Worm (Caenorhabditis elegans) whole organism, late embryonic: ENCODE data around the gene srh-180.
A peak's percentile ranks its signal among the peaks of the same experiment; 100 is the strongest.

ENCODE experiments used
- C08G9.2 ChIP-seq: sonication (generic microtip); optimal IDR thresholded peaks from 2 replicates; lab custom pipeline; 2016; ENCODE audit warnings: mild to moderate bottlenecking, missing genetic modification characterization, moderate library complexity, missing compliant biosample characterization
- C38D4.7 ChIP-seq: fragments of 200-800 bp; sonication (Bioruptor generic); optimal IDR thresholded peaks from 2 replicates; lab custom pipeline; 2018; ENCODE audit warnings: mild to moderate bottlenecking, missing genetic modification characterization, moderate library complexity, missing compliant biosample characterization
- F13H6.1 ChIP-seq: sonication (generic microtip); optimal IDR thresholded peaks from 2 replicates; lab custom pipeline; 2016; ENCODE audit warnings: missing genetic modification characterization, missing compliant biosample characterization
- K02D7.2 ChIP-seq: sonication (generic microtip); optimal IDR thresholded peaks from 2 replicates; lab custom pipeline; 2017; ENCODE audit warnings: mild to moderate bottlenecking, missing genetic modification characterization, missing compliant biosample characterization
- K09A11.1 ChIP-seq: sonication (generic microtip); optimal IDR thresholded peaks from 2 replicates; lab custom pipeline; 2017; ENCODE audit warnings: antibody characterized with exemption, mild to moderate bottlenecking, missing genetic modification characterization, missing compliant biosample characterization; ENCODE audit not compliant: insufficient read depth
- ama-1 ChIP-seq: fragments of 150-350 bp; optimal IDR thresholded peaks from 2 replicates; lab custom pipeline; 2014
- ceh-18 ChIP-seq: sonication (generic microtip); optimal IDR thresholded peaks from 2 replicates; lab custom pipeline; 2016; ENCODE audit warnings: missing genetic modification characterization, missing compliant biosample characterization
- ceh-19 ChIP-seq: fragments of 200-800 bp; sonication (Bioruptor generic); optimal IDR thresholded peaks from 2 replicates; lab custom pipeline; 2018; ENCODE audit warnings: mild to moderate bottlenecking, missing genetic modification characterization, missing compliant biosample characterization
- ceh-22 ChIP-seq: sonication (generic microtip); optimal IDR thresholded peaks from 2 replicates; lab custom pipeline; 2017; ENCODE audit warnings: missing biosample characterization, missing genetic modification characterization
- ceh-24 ChIP-seq: sonication (generic microtip); optimal IDR thresholded peaks from 2 replicates; lab custom pipeline; 2016; ENCODE audit warnings: mild to moderate bottlenecking, missing genetic modification characterization, missing compliant biosample characterization
- ceh-48 ChIP-seq: sonication (generic microtip); optimal IDR thresholded peaks from 2 replicates; lab custom pipeline; 2016; ENCODE audit warnings: missing genetic modification characterization, inconsistent platforms, missing compliant biosample characterization
- ceh-9 ChIP-seq: sonication (generic microtip); optimal IDR thresholded peaks from 2 replicates; lab custom pipeline; 2016; ENCODE audit warnings: mild to moderate bottlenecking, missing genetic modification characterization, inconsistent platforms, missing compliant biosample characterization
- che-1 ChIP-seq: sonication (generic microtip); optimal IDR thresholded peaks from 2 replicates; lab custom pipeline; 2016; ENCODE audit warnings: mild to moderate bottlenecking, missing genetic modification characterization, missing compliant biosample characterization
- dmd-4 ChIP-seq: sonication (generic microtip); optimal IDR thresholded peaks from 2 replicates; lab custom pipeline; 2016; ENCODE audit warnings: borderline replicate concordance, missing genetic modification characterization, missing compliant biosample characterization
- dve-1 ChIP-seq: sonication (generic microtip); optimal IDR thresholded peaks from 2 replicates; lab custom pipeline; 2017; ENCODE audit warnings: antibody characterized with exemption, mild to moderate bottlenecking, missing genetic modification characterization, missing compliant biosample characterization
- elt-2 ChIP-seq: sonication (generic microtip); optimal IDR thresholded peaks from 2 replicates; lab custom pipeline; 2016; ENCODE audit warnings: missing genetic modification reagents, missing genetic modification characterization, missing compliant biosample characterization
- eyg-1 ChIP-seq: sonication (generic microtip); optimal IDR thresholded peaks from 2 replicates; lab custom pipeline; 2016; ENCODE audit warnings: missing genotype, missing genetic modification characterization, missing compliant biosample characterization
- fkh-10 ChIP-seq: fragments of 150-350 bp; optimal IDR thresholded peaks from 2 replicates; lab custom pipeline; 2014; ENCODE audit warnings: missing biosample characterization, missing genetic modification reagents, missing genetic modification characterization
- fkh-6 ChIP-seq: sonication (generic microtip); optimal IDR thresholded peaks from 2 replicates; lab custom pipeline; 2016; ENCODE audit warnings: missing genetic modification characterization, missing compliant biosample characterization
- gmeb-2 ChIP-seq: sonication (generic microtip); optimal IDR thresholded peaks from 2 replicates; lab custom pipeline; 2016; ENCODE audit warnings: missing genetic modification characterization, inconsistent platforms, missing compliant biosample characterization
- hlh-13 ChIP-seq: fragments of 200-800 bp; sonication (Bioruptor generic); optimal IDR thresholded peaks from 2 replicates; lab custom pipeline; 2018; ENCODE audit warnings: mild to moderate bottlenecking, missing genetic modification characterization, missing compliant biosample characterization
- hlh-8 ChIP-seq: sonication (generic microtip); optimal IDR thresholded peaks from 2 replicates; lab custom pipeline; 2016; ENCODE audit warnings: missing genotype, missing genetic modification characterization, missing compliant biosample characterization
- madf-2 ChIP-seq: sonication (generic microtip); optimal IDR thresholded peaks from 2 replicates; lab custom pipeline; 2017; ENCODE audit warnings: missing genetic modification characterization, missing compliant biosample characterization
- mec-3 ChIP-seq: sonication (generic microtip); optimal IDR thresholded peaks from 2 replicates; lab custom pipeline; 2016; ENCODE audit warnings: borderline replicate concordance, missing genetic modification characterization, missing compliant biosample characterization
- nfya-1 ChIP-seq: sonication (generic microtip); optimal IDR thresholded peaks from 2 replicates; lab custom pipeline; 2017; ENCODE audit warnings: missing genetic modification characterization, mild to moderate bottlenecking, missing compliant biosample characterization, antibody characterized with exemption, moderate library complexity
- pat-9 ChIP-seq: fragments of 200-800 bp; sonication (Bioruptor generic); optimal IDR thresholded peaks from 2 replicates; lab custom pipeline; 2018; ENCODE audit warnings: mild to moderate bottlenecking, missing genetic modification characterization, moderate library complexity, missing compliant biosample characterization
- pax-1 ChIP-seq: fragments of 150-350 bp; optimal IDR thresholded peaks from 2 replicates; lab custom pipeline; 2014; ENCODE audit warnings: missing biosample characterization, missing genetic modification characterization
- pha-2 ChIP-seq: sonication (generic microtip); optimal IDR thresholded peaks from 2 replicates; lab custom pipeline; 2017; ENCODE audit warnings: mild to moderate bottlenecking, missing genetic modification characterization, missing compliant biosample characterization
- pha-4 ChIP-seq: fragments of 150-350 bp; optimal IDR thresholded peaks from 2 replicates; lab custom pipeline; 2018; ENCODE audit warnings: missing biosample characterization, missing genetic modification reagents, missing genetic modification characterization
- pqm-1 ChIP-seq: sonication (generic microtip); optimal IDR thresholded peaks from 2 replicates; lab custom pipeline; 2016; ENCODE audit warnings: missing genetic modification characterization, missing compliant biosample characterization
- pros-1 ChIP-seq: fragments of 150-350 bp; optimal IDR thresholded peaks from 2 replicates; lab custom pipeline; 2014; ENCODE audit warnings: missing biosample characterization, missing genetic modification reagents, missing genetic modification characterization
- ref-2 ChIP-seq: sonication (generic microtip); optimal IDR thresholded peaks from 2 replicates; lab custom pipeline; 2016; ENCODE audit warnings: missing genetic modification characterization, missing compliant biosample characterization
- rnt-1 ChIP-seq: sonication (generic microtip); optimal IDR thresholded peaks from 2 replicates; lab custom pipeline; 2016; ENCODE audit warnings: missing genetic modification characterization, missing compliant biosample characterization
- tbx-2 ChIP-seq: sonication (generic microtip); optimal IDR thresholded peaks from 2 replicates; lab custom pipeline; 2016; ENCODE audit warnings: missing genetic modification characterization, missing compliant biosample characterization
- unc-86 ChIP-seq: sonication (generic microtip); optimal IDR thresholded peaks from 2 replicates; lab custom pipeline; 2016; ENCODE audit warnings: missing genetic modification characterization, missing compliant biosample characterization
- zip-5 ChIP-seq: sonication (generic microtip); optimal IDR thresholded peaks from 2 replicates; lab custom pipeline; 2016; ENCODE audit warnings: missing genetic modification characterization, missing compliant biosample characterization
- ztf-16 ChIP-seq: sonication (generic microtip); optimal IDR thresholded peaks from 2 replicates; lab custom pipeline; 2017; ENCODE audit warnings: missing genetic modification characterization, missing compliant biosample characterization

srh-180 gene

ce11 chrV:16355941-16356340 is 38.6 kb downstream of the srh-180 start (continued):
- TF ChIP-seq madf-2 (no peak), pqm-1 (tag; lab: Kevin White, UChicago) (peak; percentile 68), pha-2 (tag; lab: Kevin White, UChicago) (peak; percentile 50), ceh-22 (tag; lab: Kevin White, UChicago) (peak; percentile 59), K02D7.2 (no peak), ceh-24 (tag; lab: Kevin White, UChicago) (no peak), ztf-16 (tag; lab: Kevin White, UChicago) (peak; percentile 53), gmeb-2 (no peak), ceh-18 (tag; lab: Kevin White, UChicago) (peak; percentile 87), pax-1 (peak; percentile 1), rnt-1 (tag; lab: Kevin White, UChicago) (peak; percentile 76), F13H6.1 (tag; lab: Kevin White, UChicago) (peak; percentile 63), nfya-1 (tag; lab: Kevin White, UChicago) (peak; percentile 92), tbx-2 (tag; lab: Kevin White, UChicago) (peak; percentile 83), mec-3 (no peak), fkh-10 (GFP tag; lab: Kevin White, UChicago) (no peak), K09A11.1 (tag; lab: Kevin White, UChicago) (peak; percentile 42), hlh-8 (tag; lab: Kevin White, UChicago) (peak; percentile 32), hlh-13 (no peak), fkh-6 (no peak), che-1 (tag; lab: Kevin White, UChicago) (no peak), zip-5 (tag; lab: Kevin White, UChicago) (no peak)

- TF ChIP-seq C38D4.7 (GFP tag; lab: Kevin White, UChicago): no peak
- no peak for TF ChIP-seq eyg-1 (tag; lab: Kevin White, UChicago)
- no peak for TF ChIP-seq pha-4 (tag; lab: Kevin White, UChicago)
- no peak for TF ChIP-seq C08G9.2 (tag; lab: Kevin White, UChicago)
- TF ChIP-seq dmd-4: no peak
- TF ChIP-seq ceh-19 (GFP tag; lab: Kevin White, UChicago): no peak
- no peak for TF ChIP-seq ama-1
- TF ChIP-seq zip-5 (tag; lab: Kevin White, UChicago): no peak
- TF ChIP-seq ceh-22 (tag; lab: Kevin White, UChicago): no peak
- no peak for TF ChIP-seq ceh-48
- TF ChIP-seq unc-86: no peak
- TF ChIP-seq dve-1 (tag; lab: Kevin White, UChicago): no peak
- no peak for TF ChIP-seq pat-9
- no peak for TF ChIP-seq ref-2 (tag; lab: Kevin White, UChicago)
- no peak for TF ChIP-seq K02D7.2
- no peak for TF ChIP-seq hlh-13
- TF ChIP-seq pros-1 (tag; lab: Kevin White, UChicago): no peak
Observed at ce11 chrV:16356798-16357197, 39.5 kb downstream of the srh-180 start.

ce11 chrV:16357253-16357652 is 39.9 kb downstream of the srh-180 start, which contains the start of gene pptr-1:
Gene pptr-1 (plus strand): TSS chrV:16357521.
- TF ChIP-seq elt-2 (tag; lab: Kevin White, UChicago): peak; percentile 65
- TF ChIP-seq ceh-48: peak; percentile 1
- no peak for TF ChIP-seq ceh-9

- peak; percentile 99 for TF ChIP-seq nfya-1 (tag; lab: Kevin White, UChicago)
- TF ChIP-seq zip-5 (tag; lab: Kevin White, UChicago): no peak
- TF ChIP-seq, all 69 proteins: peak for 1
Observed at ce11 chrV:16361350-16361749, 44.0 kb downstream of the srh-180 start.
